Worm (Caenorhabditis elegans): Measurements from ENCODE around the gene srbc-56.

DNA sequence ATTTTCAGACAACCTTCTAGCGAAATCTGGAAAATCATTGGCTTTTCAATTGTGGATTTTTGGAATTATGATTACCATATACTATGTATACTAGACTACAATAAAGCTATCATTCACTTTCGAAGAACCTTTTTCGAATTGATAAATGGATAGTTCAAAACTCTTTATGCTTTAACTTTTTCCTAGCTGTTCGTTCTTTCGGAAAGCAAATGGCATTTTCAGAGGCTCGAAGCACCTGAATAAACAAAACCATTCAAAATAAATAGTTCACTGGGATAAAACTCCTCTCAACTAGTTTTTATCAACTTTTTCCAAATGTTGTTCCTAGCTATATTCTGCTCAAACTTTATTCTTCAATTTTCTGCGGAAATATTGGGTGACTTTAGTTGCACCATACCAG, 50.4 kb downstream of the srbc-56 start, which contains the start of gene T26E4.2:
- TF ChIP-seq snpc-1.2 (GFP tag; IDR thresholded peaks at IDR 0.05): no peak
- no peak for TF ChIP-seq spr-3 (GFP tag; optimal IDR thresholded peaks at IDR 0.05)
- TF ChIP-seq lin-13 (GFP tag; optimal IDR thresholded peaks at IDR 0.05): no peak
- no peak for TF ChIP-seq cey-2 (tag; optimal IDR thresholded peaks at IDR 0.05; ENCODE audit: borderline replicate concordance, insufficient read depth)
- no peak for TF ChIP-seq ceh-20 (GFP tag; IDR thresholded peaks at IDR 0.05)
- TF ChIP-seq daf-12 (tag; optimal IDR thresholded peaks at IDR 0.05): no peak
- no peak for TF ChIP-seq dmd-6 (GFP tag; IDR thresholded peaks at IDR 0.05)
- TF ChIP-seq snpc-4 (tag; optimal IDR thresholded peaks at IDR 0.05): no peak
- no peak for TF ChIP-seq zip-11 (GFP tag; IDR thresholded peaks at IDR 0.05)
- no peak for TF ChIP-seq ama-1 (optimal IDR thresholded peaks at IDR 0.05)
- no peak for TF ChIP-seq ces-1 (GFP tag; optimal IDR thresholded peaks at IDR 0.05)
- TF ChIP-seq fos-1 (tag; optimal IDR thresholded peaks at IDR 0.05): no peak
- no peak for TF ChIP-seq ZK546.5 (tag; optimal IDR thresholded peaks at IDR 0.05)
- no peak for TF ChIP-seq T26A8.4 (GFP tag; IDR thresholded peaks at IDR 0.05)

Data from whole organism, L4 larva.